Worm (Caenorhabditis elegans) whole organism, midembryonic: ENCODE data around the gene clec-193.
A peak's percentile ranks its signal among the peaks of the same experiment; 100 is the strongest.
"Not testable (repeated sequence)": the region's sequence is repeated elsewhere in the genome, so short reads cannot be mapped to it uniquely, and the experiment has no call there.

ENCODE experiments used
- T22C8.4 ChIP-seq: fragments of 200-800 bp; sonication (Bioruptor generic); IDR thresholded peaks from 2 replicates; pipeline ENCODE4 v1.3.6; 2022; ENCODE audit warnings: missing genetic modification characterization, missing compliant biosample characterization
- cog-1 ChIP-seq: sonication (generic microtip); optimal IDR thresholded peaks from 2 replicates; lab custom pipeline; 2016; ENCODE audit warnings: missing genetic modification characterization, missing compliant biosample characterization
- flt-1 ChIP-seq: fragments of 200-800 bp; sonication (Bioruptor generic); IDR thresholded peaks from 2 replicates; pipeline ENCODE4 v1.3.6; 2022; ENCODE audit warnings: missing genetic modification characterization, missing compliant biosample characterization
- klf-2 ChIP-seq: fragments of 200-800 bp; sonication (Bioruptor generic); conservative IDR thresholded peaks from 2 replicates; pipeline ENCODE4 v1.3.6; 2022; ENCODE audit warnings: missing genetic modification reagents, missing genetic modification characterization, missing compliant biosample characterization
- med-1 ChIP-seq: sonication (generic microtip); optimal IDR thresholded peaks from 2 replicates; lab custom pipeline; 2017; ENCODE audit warnings: missing genetic modification characterization, mild to moderate bottlenecking, missing compliant biosample characterization, antibody characterized with exemption, missing genetic modification reagents; ENCODE audit not compliant: insufficient read depth
- ref-1 ChIP-seq: fragments of 200-800 bp; sonication (Bioruptor generic); conservative IDR thresholded peaks from 2 replicates; pipeline ENCODE4 v1.3.6; 2022; ENCODE audit warnings: missing genetic modification reagents, missing genetic modification characterization, missing compliant biosample characterization
- tab-1 ChIP-seq: fragments of 200-800 bp; sonication (Bioruptor generic); IDR thresholded peaks from 2 replicates; pipeline ENCODE4 v1.3.6; 2022; ENCODE audit warnings: missing genetic modification characterization, missing compliant biosample characterization
- ztf-23 ChIP-seq: fragments of 200-800 bp; sonication (Bioruptor generic); IDR thresholded peaks from 2 replicates; pipeline ENCODE4 v1.3.6; 2022; ENCODE audit warnings: missing genetic modification reagents, missing genetic modification characterization, missing compliant biosample characterization
- ztf-29 ChIP-seq: fragments of 200-800 bp; sonication (Bioruptor generic); IDR thresholded peaks from 2 replicates; pipeline ENCODE4 v1.3.6; 2022; ENCODE audit warnings: missing genetic modification reagents, missing genetic modification characterization, missing compliant biosample characterization

The clec-193 gene

ce11 chrIV:16806352-16806751, at the start of gene clec-193:
clec-193 (minus strand) TSS chrIV:16806452.
- TF ChIP-seq tab-1 (no peak), ztf-29 (no peak), ztf-23 (GFP tag; lab: Robert Waterston, UW) (no peak), ref-1 (GFP tag; lab: Robert Waterston, UW) (no peak), flt-1 (no peak), cog-1 (tag; lab: Kevin White, UChicago) (no peak), klf-2 (GFP tag; lab: Robert Waterston, UW) (no peak), T22C8.4 (GFP tag; lab: Robert Waterston, UW) (no peak), med-1 (no peak)

ce11 chrIV:16854790-16855189, 48.5 kb upstream of the clec-193 start, which contains the start of gene map-2:
map-2 (minus strand) TSS chrIV:16854890.
- TF ChIP-seq med-1, result no peak
- no peak for TF ChIP-seq flt-1
- TF ChIP-seq ref-1 (GFP tag; lab: Robert Waterston, UW), result no peak
- no peak for TF ChIP-seq ztf-23 (GFP tag; lab: Robert Waterston, UW)
- no peak for TF ChIP-seq cog-1 (tag; lab: Kevin White, UChicago)
- TF ChIP-seq tab-1, result no peak
- TF ChIP-seq ztf-29, result no peak
- TF ChIP-seq klf-2 (GFP tag; lab: Robert Waterston, UW), result no peak
- TF ChIP-seq T22C8.4 (GFP tag; lab: Robert Waterston, UW), result no peak

- 0 out of 2 replicates have a peak, but pooled peaks have one; percentile 28 for TF ChIP-seq ztf-23 (GFP tag; lab: Robert Waterston, UW)
- peak; percentile 71 for TF ChIP-seq flt-1
Measured at ce11 chrIV:16845376-16845775, 39.1 kb upstream of the clec-193 start.

ce11 chrIV:16842873-16843272, 36.6 kb upstream of the clec-193 start, which contains the start of gene Y116A8A.150:
Y116A8A.150 (minus strand) TSS chrIV:16842973.
- not testable (repeated sequence) for TF ChIP-seq ztf-29; ztf-23 (GFP tag; lab: Robert Waterston, UW); ref-1 (GFP tag; lab: Robert Waterston, UW)

- TF ChIP-seq ztf-29 (no peak), T22C8.4 (GFP tag; lab: Robert Waterston, UW) (no peak), flt-1 (no peak), ztf-23 (GFP tag; lab: Robert Waterston, UW) (no peak), cog-1 (tag; lab: Kevin White, UChicago) (no peak), klf-2 (GFP tag; lab: Robert Waterston, UW) (no peak), ref-1 (GFP tag; lab: Robert Waterston, UW) (no peak), med-1 (no peak), tab-1 (no peak)
Measured at ce11 chrIV:16831366-16831765, 25.1 kb upstream of the clec-193 start, which contains the start of gene clec-194. clec-194 (plus strand) TSS chrIV:16831666.

- TF ChIP-seq T22C8.4 (GFP tag; lab: Robert Waterston, UW), result no peak
- TF ChIP-seq tab-1, result no peak
- no peak for TF ChIP-seq ztf-23 (GFP tag; lab: Robert Waterston, UW)
- no peak for TF ChIP-seq flt-1
- TF ChIP-seq ztf-29, result no peak
- TF ChIP-seq klf-2 (GFP tag; lab: Robert Waterston, UW), result no peak
- TF ChIP-seq med-1, result no peak
Measured at ce11 chrIV:16829896-16830295, 23.6 kb upstream of the clec-193 start, which contains the start of gene Y116A8A.7. Y116A8A.7 (plus strand) TSS chrIV:16830196.

ce11 chrIV:16828698-16829097, 22.4 kb upstream of the clec-193 start, which contains the start of gene Y116A8A.6:
Y116A8A.6 (minus strand) TSS chrIV:16828798.
- TF ChIP-seq klf-2 (GFP tag; lab: Robert Waterston, UW), result no peak
- no peak for TF ChIP-seq ztf-29
- no peak for TF ChIP-seq tab-1
- no peak for TF ChIP-seq flt-1
- TF ChIP-seq cog-1 (tag; lab: Kevin White, UChicago), result no peak
- no peak for TF ChIP-seq T22C8.4 (GFP tag; lab: Robert Waterston, UW)
- no peak for TF ChIP-seq med-1
- TF ChIP-seq ztf-23 (GFP tag; lab: Robert Waterston, UW), result no peak
- no peak for TF ChIP-seq ref-1 (GFP tag; lab: Robert Waterston, UW)

- TF ChIP-seq tab-1, result no peak
- no peak for TF ChIP-seq T22C8.4 (GFP tag; lab: Robert Waterston, UW)
- no peak for TF ChIP-seq flt-1
- no peak for TF ChIP-seq ztf-29
- no peak for TF ChIP-seq ztf-23 (GFP tag; lab: Robert Waterston, UW)
- TF ChIP-seq klf-2 (GFP tag; lab: Robert Waterston, UW), result no peak
- TF ChIP-seq ref-1 (GFP tag; lab: Robert Waterston, UW), result no peak
- no peak for TF ChIP-seq med-1
- TF ChIP-seq cog-1 (tag; lab: Kevin White, UChicago), result no peak
Measured at ce11 chrIV:16822529-16822928, 16.3 kb upstream of the clec-193 start, which contains the start of gene Y116A8A.4. Y116A8A.4 (plus strand) TSS chrIV:16822829.

- TF ChIP-seq cog-1 (tag; lab: Kevin White, UChicago) (no peak), ztf-23 (GFP tag; lab: Robert Waterston, UW) (no peak), tab-1 (no peak), ztf-29 (no peak)
Measured at ce11 chrIV:16813825-16814224, 7.6 kb upstream of the clec-193 start, which contains the start of gene Y116A8A.2. Y116A8A.2 (minus strand) TSS chrIV:16813925.

ce11 chrIV:16812116-16812515, 5.9 kb upstream of the clec-193 start:
- TF ChIP-seq cog-1 (tag; lab: Kevin White, UChicago), result no peak

ce11 chrIV:16787024-16787423, 19.2 kb downstream of the clec-193 start, which contains the start of gene Y43D4A.6:
Y43D4A.6 (plus strand) TSS chrIV:16787324.
- no peak for TF ChIP-seq med-1
- TF ChIP-seq cog-1 (tag; lab: Kevin White, UChicago), result no peak
- TF ChIP-seq tab-1, result no peak
- TF ChIP-seq flt-1, result no peak
- TF ChIP-seq ref-1 (GFP tag; lab: Robert Waterston, UW), result no peak
- no peak for TF ChIP-seq ztf-29
- no peak for TF ChIP-seq ztf-23 (GFP tag; lab: Robert Waterston, UW)
- no peak for TF ChIP-seq klf-2 (GFP tag; lab: Robert Waterston, UW)
- TF ChIP-seq T22C8.4 (GFP tag; lab: Robert Waterston, UW), result no peak
